Worm (Caenorhabditis elegans) whole organism, L4 larva: ENCODE data around the gene C05D11.5.

Experiments used
- F44E2.7 ChIP-seq: fragments of 200-800 bp; sonication (Bioruptor generic); IDR thresholded peaks from 2 replicates; pipeline ENCODE4 v2.1.2; 2022; ENCODE audit warnings: missing genetic modification characterization, missing compliant biosample characterization
- lsy-2 ChIP-seq, 2 experiments: fragments of 150-350 bp in 1 of 2; sonication (generic microtip) in 1 of 2; optimal IDR thresholded peaks; 2 replicates each; lab custom pipeline; 2014 to 2017; ENCODE audit warnings: missing biosample characterization in 2 of 2, missing genetic modification characterization in 2 of 2
- madf-5 ChIP-seq, 2 experiments: fragments of 200-800 bp; sonication (Bioruptor generic); IDR thresholded peaks; 2 replicates each; pipeline ENCODE4 v1.3.6; 2022; ENCODE audit warnings: missing compliant biosample characterization in 2 of 2, missing genetic modification characterization in 2 of 2
- nhr-28 ChIP-seq: fragments of 150-350 bp; optimal IDR thresholded peaks from 2 replicates; lab custom pipeline; 2014; ENCODE audit warnings: missing biosample characterization, missing genetic modification characterization
- skn-1 ChIP-seq: fragments of 150-350 bp; optimal IDR thresholded peaks from 2 replicates; lab custom pipeline; 2014; ENCODE audit warnings: missing biosample characterization, missing genetic modification characterization
- tag-97 ChIP-seq: fragments of 200-800 bp; sonication (Bioruptor generic); IDR thresholded peaks from 2 replicates; pipeline ENCODE4 v1.3.6; 2022; ENCODE audit warnings: missing genetic modification characterization, missing compliant biosample characterization
- unc-39 ChIP-seq: sonication (generic microtip); optimal IDR thresholded peaks from 2 replicates; lab custom pipeline; 2017; ENCODE audit warnings: missing biosample characterization, missing genetic modification characterization
- zfp-2 ChIP-seq: sonication (generic microtip); optimal IDR thresholded peaks from 2 replicates; lab custom pipeline; 2016; ENCODE audit warnings: mild to moderate bottlenecking, missing genetic modification characterization, missing compliant biosample characterization
- ztf-11 ChIP-seq: fragments of 150-350 bp; optimal IDR thresholded peaks from 2 replicates; lab custom pipeline; 2014; ENCODE audit warnings: missing biosample characterization, missing genetic modification characterization
- ztf-7 ChIP-seq: fragments of 150-350 bp; optimal IDR thresholded peaks from 2 replicates; lab custom pipeline; 2014; ENCODE audit warnings: missing biosample characterization, missing genetic modification characterization

DNA sequence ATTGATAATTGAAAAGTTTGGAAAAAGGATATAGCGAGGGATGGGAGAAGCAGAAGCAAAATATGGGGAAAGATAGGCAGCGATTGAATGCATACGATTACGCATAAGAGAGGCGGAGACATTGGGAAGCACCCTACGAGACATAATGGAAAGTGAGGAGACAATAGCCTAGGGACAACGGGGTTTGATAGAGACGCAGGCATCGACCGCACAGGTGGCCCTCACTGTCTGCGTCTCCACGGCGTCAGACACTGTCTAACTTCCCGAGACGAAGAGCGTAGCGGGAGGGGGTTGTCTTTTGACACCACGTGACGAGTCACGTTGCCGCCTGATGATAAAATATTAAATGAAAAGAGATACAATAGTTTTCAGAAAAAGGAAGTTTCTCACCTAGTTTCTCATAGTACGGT is 9.2 kb upstream of the C05D11.5 start:
- TF ChIP-seq madf-5 (GFP tag; IDR thresholded peaks at IDR 0.05; lab: Robert Waterston, UW) (no peak), F44E2.7 (GFP tag; lab: Robert Waterston, UW) (no peak), ztf-11 (tag; lab: Kevin White, UChicago) (no peak), zfp-2 (tag; lab: Kevin White, UChicago) (no peak), lsy-2 (tag; optimal IDR thresholded peaks at IDR 0.05; lab: Kevin White, UChicago) (peak; percentile 69 to 82), unc-39 (tag; lab: Kevin White, UChicago) (no peak), skn-1 (tag; lab: Kevin White, UChicago) (no peak), nhr-28 (tag; lab: Kevin White, UChicago) (peak; percentile 86), ztf-7 (no peak), tag-97 (GFP tag; lab: Robert Waterston, UW) (no peak)
